Worm (Caenorhabditis elegans): Measurements from ENCODE around the gene Y75B8A.37.

Gene Y75B8A.37

DNA sequence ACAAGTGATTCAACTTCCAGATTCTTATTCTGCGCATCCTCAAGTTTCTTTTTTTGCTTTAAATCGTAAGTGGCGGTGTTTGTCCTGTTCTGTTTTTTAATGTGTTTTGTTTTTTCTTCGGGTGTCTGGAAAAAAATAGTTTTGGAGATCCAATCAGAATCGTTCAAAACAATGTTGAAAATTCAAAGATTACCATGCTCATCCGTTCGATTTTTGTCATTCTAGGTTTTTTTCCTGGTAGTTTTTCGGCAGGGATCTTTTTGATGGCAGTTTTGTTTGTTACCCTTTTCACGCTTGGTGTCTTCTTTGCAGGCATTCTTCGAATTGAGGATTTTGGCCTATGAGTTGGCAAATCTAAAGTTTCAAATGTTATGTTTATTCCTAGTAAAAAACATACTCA is 41.3 kb downstream of the Y75B8A.37 start:
- TF ChIP-seq ref-2 (tag; optimal IDR thresholded peaks at IDR 0.05) (no peak), ceh-22 (tag; optimal IDR thresholded peaks at IDR 0.05) (no peak), rnt-1 (tag; optimal IDR thresholded peaks at IDR 0.05) (no peak), sdc-2 (tag; optimal IDR thresholded peaks at IDR 0.05) (no peak), ttx-3 (tag; optimal IDR thresholded peaks at IDR 0.05) (no peak), hlh-15 (tag; optimal IDR thresholded peaks at IDR 0.05) (no peak), pha-2 (tag; optimal IDR thresholded peaks at IDR 0.05) (no peak), ceh-48 (tag; optimal IDR thresholded peaks at IDR 0.05) (no peak), pat-9 (tag; optimal IDR thresholded peaks at IDR 0.05) (no peak), ztf-16 (tag; optimal IDR thresholded peaks at IDR 0.05) (no peak), nhr-11 (tag; optimal IDR thresholded peaks at IDR 0.05) (no peak), K02D7.2 (tag; optimal IDR thresholded peaks at IDR 0.05) (no peak), ceh-19 (GFP tag; optimal IDR thresholded peaks at IDR 0.05) (no peak)

DNA sequence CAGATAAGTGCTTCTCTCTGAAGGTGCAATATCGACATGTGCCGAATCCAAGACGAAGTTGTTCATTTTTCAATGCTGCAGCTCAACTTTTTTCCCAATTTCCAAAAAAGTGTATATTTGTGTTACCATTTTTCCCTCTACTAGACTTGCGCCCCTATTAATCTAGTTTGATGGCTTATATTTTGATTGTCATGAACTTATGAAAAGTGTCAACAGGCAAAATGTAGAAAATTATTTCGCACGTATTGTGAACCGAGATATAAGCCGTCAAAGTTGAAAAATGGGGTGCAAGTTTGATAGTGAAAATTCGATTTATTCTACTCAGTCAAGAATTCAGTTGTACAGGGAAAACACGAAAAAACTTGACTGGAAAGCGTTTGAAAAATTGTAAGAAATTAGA is 43.2 kb downstream of the Y75B8A.37 start, which contains the start of gene Y75B8A.32:
Gene Y75B8A.32 (minus strand): TSS at position 101 of the 400 bp plus-strand sequence.
- no peak for TF ChIP-seq odd-2 (tag; optimal IDR thresholded peaks at IDR 0.05)
- no peak for TF ChIP-seq ceh-31 (tag; optimal IDR thresholded peaks at IDR 0.05)
- no peak for TF ChIP-seq eyg-1 (tag; optimal IDR thresholded peaks at IDR 0.05)
- no peak for TF ChIP-seq hlh-6 (tag; optimal IDR thresholded peaks at IDR 0.05)
- no peak for TF ChIP-seq che-1 (tag; optimal IDR thresholded peaks at IDR 0.05)
- no peak for TF ChIP-seq lin-11 (tag; optimal IDR thresholded peaks at IDR 0.05)
- no peak for TF ChIP-seq unc-86 (tag; optimal IDR thresholded peaks at IDR 0.05)
- no peak for TF ChIP-seq C38D4.7 (GFP tag; optimal IDR thresholded peaks at IDR 0.05)

DNA sequence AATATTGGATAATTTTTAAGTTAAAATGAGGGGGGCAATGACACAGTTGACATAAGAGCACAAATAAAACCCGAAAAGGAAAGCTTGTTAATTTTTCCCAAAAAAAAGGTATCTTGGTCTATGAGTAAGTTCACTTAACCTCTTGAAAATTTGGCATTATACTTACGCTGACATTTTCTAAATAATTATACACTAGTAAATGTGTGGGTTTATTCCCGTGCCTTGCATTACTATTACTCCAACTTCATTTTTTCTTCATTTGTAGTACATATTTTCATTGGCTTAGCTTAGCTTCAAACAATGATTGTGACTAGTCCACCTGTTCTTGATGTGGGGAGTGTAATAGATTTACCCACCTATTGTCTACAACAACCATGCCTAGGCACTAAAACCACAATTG is 44.0 kb downstream of the Y75B8A.37 start, which contains the start of gene Y75B8A.34:
Gene Y75B8A.34 (plus strand): TSS at position 301 of the 400 bp plus-strand sequence.
- TF ChIP-seq pax-1 (tag; optimal IDR thresholded peaks at IDR 0.05) (no peak), elt-2 (tag; optimal IDR thresholded peaks at IDR 0.05) (no peak), nfya-1 (tag; optimal IDR thresholded peaks at IDR 0.05) (no peak)

Data from whole organism, late embryonic.